Worm (Caenorhabditis elegans) whole organism, young adult: ENCODE results near the gene F44E7.4.
"Not testable (repeated sequence)": the region's sequence is repeated elsewhere in the genome, so short reads cannot be mapped to it uniquely, and the experiment has no call there.

Experiments used
- C17E4.6 ChIP-seq: fragments of 200-800 bp; sonication (Bioruptor generic); IDR thresholded peaks from 2 replicates; pipeline ENCODE4 v1.3.6; 2022; ENCODE audit warnings: missing genetic modification reagents, missing genetic modification characterization, missing compliant biosample characterization
- F39B2.1 ChIP-seq: fragments of 200-800 bp; sonication (Bioruptor generic); IDR thresholded peaks from 2 replicates; pipeline ENCODE4 v1.3.6; 2022; ENCODE audit warnings: missing genetic modification reagents, missing genetic modification characterization, missing compliant biosample characterization
- F52B5.7 ChIP-seq: sonication (generic microtip); optimal IDR thresholded peaks from 2 replicates; lab custom pipeline; 2016; ENCODE audit warnings: mild to moderate bottlenecking, missing genetic modification characterization, missing compliant biosample characterization
- cebp-2 ChIP-seq: fragments of 200-800 bp; sonication (Bioruptor generic); IDR thresholded peaks from 2 replicates; pipeline ENCODE4 v1.3.6; 2022; ENCODE audit warnings: missing genetic modification characterization, missing compliant biosample characterization
- dox-1 ChIP-seq: fragments of 200-800 bp; sonication (Bioruptor generic); IDR thresholded peaks from 2 replicates; pipeline ENCODE4 v1.3.6; 2022; ENCODE audit warnings: missing genetic modification reagents, missing genetic modification characterization, missing compliant biosample characterization
- hmg-1.2 ChIP-seq: fragments of 200-800 bp; sonication (Bioruptor generic); IDR thresholded peaks from 2 replicates; pipeline ENCODE4 v1.3.6; 2022; ENCODE audit warnings: missing genetic modification reagents, missing genetic modification characterization, missing compliant biosample characterization
- unc-62 ChIP-seq: fragments of 150-350 bp; optimal IDR thresholded peaks from 2 replicates; lab custom pipeline; 2014; ENCODE audit warnings: missing biosample characterization, missing genetic modification reagents, missing genetic modification characterization
- ztf-6 ChIP-seq: fragments of 200-800 bp; sonication (Bioruptor generic); IDR thresholded peaks from 2 replicates; pipeline ENCODE4 v1.3.6; 2022; ENCODE audit warnings: missing genetic modification reagents, missing genetic modification characterization, missing compliant biosample characterization

DNA sequence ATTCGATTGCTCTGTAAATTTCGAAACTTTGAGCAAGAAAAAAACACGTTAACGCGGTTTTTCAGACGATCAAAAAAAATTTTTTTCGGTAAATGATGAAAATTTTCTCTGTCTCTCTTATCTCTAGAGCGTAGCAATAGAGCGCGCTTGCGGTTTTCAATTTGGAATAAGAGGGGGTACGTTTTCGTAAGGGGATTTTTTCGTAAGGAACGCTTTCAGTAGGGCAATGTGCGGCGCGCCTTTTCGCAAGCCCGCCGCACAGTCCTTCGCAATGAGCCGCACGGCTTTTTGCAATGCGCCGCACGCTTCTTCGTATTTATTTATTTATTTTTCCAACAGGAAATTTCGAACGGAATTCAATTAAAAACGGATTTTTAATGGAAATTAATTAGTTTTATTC is at the start of gene F44E7.4:
- TF ChIP-seq ztf-6 (peak; percentile 85), F39B2.1 (peak; percentile 71; the same call in 1 of the 2 replicates), C17E4.6 (GFP tag; lab: Robert Waterston, UW) (peak; percentile 89), cebp-2 (GFP tag; lab: Robert Waterston, UW) (peak; percentile 84; the same call in 1 of the 2 replicates), dox-1 (GFP tag; lab: Robert Waterston, UW) (peak; percentile 98), hmg-1.2 (GFP tag; lab: Robert Waterston, UW) (peak; percentile 96)
- TF ChIP-seq unc-62 (GFP tag; lab: Kevin White, UChicago); F52B5.7 (tag; lab: Kevin White, UChicago): not testable (repeated sequence)
